Fruit fly (Drosophila melanogaster): ENCODE results near the gene Axn.
A peak's percentile ranks its signal among the peaks of the same experiment; 100 is the strongest.

The Axn gene

DNA sequence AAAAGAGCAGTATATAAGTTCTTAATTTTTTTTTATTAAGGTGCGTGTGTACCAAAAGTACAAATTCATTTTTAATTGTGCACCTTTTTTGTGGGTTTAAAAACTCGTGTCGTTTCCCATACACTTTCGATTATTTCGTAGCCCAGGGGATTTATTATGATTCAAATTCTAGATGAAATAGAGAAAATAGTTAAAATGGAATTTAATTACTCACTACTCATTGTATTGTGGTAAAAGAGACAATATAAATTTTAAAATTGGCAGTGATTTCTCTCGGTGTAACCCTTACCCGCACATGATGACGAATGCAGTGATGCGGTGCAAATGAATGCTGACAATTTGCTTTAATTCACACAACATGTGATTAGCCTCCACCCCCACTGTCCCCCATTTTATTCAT is 60.6 kb downstream of the Axn start (continued):
- TF ChIP-seq CG15269 (tag; optimal IDR thresholded peaks at IDR 0.05) (peak; percentile 19), grn (GFP tag; optimal IDR thresholded peaks at IDR 0.05) (no peak), Med (GFP tag) (peak; percentile 47), hkb (optimal IDR thresholded peaks at IDR 0.05) (no peak), hkb (GFP tag; IDR thresholded peaks at IDR 0.05) (no peak), h (optimal IDR thresholded peaks at IDR 0.05) (no peak), CG11504 (tag; optimal IDR thresholded peaks at IDR 0.05) (peak; percentile 46), dysf (GFP tag; IDR thresholded peaks at IDR 0.05) (0 out of 3 replicates have a peak, but pooled peaks have one; percentile 28), scrt (GFP tag; optimal IDR thresholded peaks at IDR 0.05) (no peak), Chrac-16 (GFP tag; optimal IDR thresholded peaks at IDR 0.05) (no peak), E2f2 (GFP tag; IDR thresholded peaks at IDR 0.05) (peak; percentile 8; the same call in 1 of the 2 replicates), Pdp1 (GFP tag; optimal IDR thresholded peaks at IDR 0.05) (peak in 1 of 2 experiments; percentile 11), GATAe (GFP tag; conservative IDR thresholded peaks at IDR 0.05) (no peak), vnd (GFP tag; IDR thresholded peaks at IDR 0.05; ENCODE audit: partially characterized antibody) (no peak), Hr51 (GFP tag; optimal IDR thresholded peaks at IDR 0.05) (peak in 1 of 2 experiments; percentile 44), CG2712 (tag; optimal IDR thresholded peaks at IDR 0.05) (peak; percentile 12), ci (GFP tag; IDR thresholded peaks at IDR 0.05) (peak; percentile 41; the same call in 1 of the 3 replicates), NC2α (GFP tag; optimal IDR thresholded peaks at IDR 0.05) (no peak), run (tag; optimal IDR thresholded peaks at IDR 0.05) (no peak), Fer2 (tag; optimal IDR thresholded peaks at IDR 0.05) (no peak), gsb (GFP tag; IDR thresholded peaks at IDR 0.05) (no peak), gce (GFP tag; IDR thresholded peaks at IDR 0.05) (no peak), CG34224 (GFP tag; IDR thresholded peaks at IDR 0.05; ENCODE audit: partially characterized antibody) (no peak), lab (GFP tag; optimal IDR thresholded peaks at IDR 0.05) (peak; percentile 20), Dp (GFP tag; optimal IDR thresholded peaks at IDR 0.05) (no peak), CG14441 (GFP tag; IDR thresholded peaks at IDR 0.05) (peak; percentile 33), CG4424 (GFP tag; optimal IDR thresholded peaks at IDR 0.05) (no peak), grau (tag; optimal IDR thresholded peaks at IDR 0.05) (peak; percentile 23), slbo (GFP tag; IDR thresholded peaks at IDR 0.05) (peak; percentile 38; the same call in 1 of the 2 replicates), Oli (tag; optimal IDR thresholded peaks at IDR 0.05) (peak; percentile 40), CG8290 (GFP tag; optimal IDR thresholded peaks at IDR 0.05) (no peak), CG8290 (tag; optimal IDR thresholded peaks at IDR 0.05) (peak in 1 of 2 experiments; percentile 4), CG18011 (GFP tag; optimal IDR thresholded peaks at IDR 0.05) (no peak), CG17385 (GFP tag; optimal IDR thresholded peaks at IDR 0.05) (no peak), ind (GFP tag; optimal IDR thresholded peaks at IDR 0.05) (peak; percentile 16), CG31224 (GFP tag; IDR thresholded peaks at IDR 0.05) (0 out of 2 replicates have a peak, but pooled peaks have one; percentile 18), Dip3 (GFP tag; optimal IDR thresholded peaks at IDR 0.05) (no peak), CG8478 (optimal IDR thresholded peaks at IDR 0.05) (no peak), tll (GFP tag; optimal IDR thresholded peaks at IDR 0.05) (no peak), CG9797 (GFP tag; optimal IDR thresholded peaks at IDR 0.05) (no peak), CG2889 (GFP tag; IDR thresholded peaks at IDR 0.05) (no peak), CG12071 (GFP tag; optimal IDR thresholded peaks at IDR 0.05) (no peak), Ets65A (GFP tag) (peak; percentile 81), bcd (GFP tag; optimal IDR thresholded peaks at IDR 0.05) (no peak), caup (GFP tag; optimal IDR thresholded peaks at IDR 0.05; ENCODE audit: severe bottlenecking) (no peak), gem (tag; optimal IDR thresholded peaks at IDR 0.05) (peak; percentile 47), fd64A (GFP tag; optimal IDR thresholded peaks at IDR 0.05) (no peak), tup (GFP tag; optimal IDR thresholded peaks at IDR 0.05) (no peak), psq (GFP tag; optimal IDR thresholded peaks at IDR 0.05) (no peak), Dbx (GFP tag; IDR thresholded peaks at IDR 0.05) (no peak), prd (optimal IDR thresholded peaks at IDR 0.05) (no peak), prd (GFP tag; IDR thresholded peaks at IDR 0.05) (peak; percentile 26; the same call in 1 of the 3 replicates)

All from whole organism, embryonic.